Fruit fly (Drosophila melanogaster) whole organism, embryonic: ENCODE data around the gene CG32647.

ENCODE experiments used
- Bgb ChIP-seq: fragments of 200-800 bp; sonication (Bioruptor generic); IDR thresholded peaks from 2 replicates; pipeline ENCODE4 v1.3.6; 2022; ENCODE audit warnings: missing biosample characterization, missing genetic modification characterization; ENCODE audit not compliant: partially characterized antibody
- CG11247 ChIP-seq: fragments of 200-800 bp; sonication (Bioruptor generic); IDR thresholded peaks from 2 replicates; pipeline ENCODE4 v1.3.6; 2022; ENCODE audit warnings: missing biosample characterization, missing genetic modification characterization
- CG11504 ChIP-seq: fragments of 200-800 bp; sonication (Bioruptor generic); optimal IDR thresholded peaks from 3 replicates; lab custom pipeline; 2019; ENCODE audit warnings: missing biosample characterization, mild to moderate bottlenecking, missing genetic modification characterization, moderate library complexity
- CG12744 ChIP-seq: fragments of 200-800 bp; sonication (Bioruptor generic); optimal IDR thresholded peaks from 2 replicates; lab custom pipeline; 2016; ENCODE audit warnings: missing biosample characterization, missing genetic modification characterization
- CG14050 ChIP-seq: fragments of 200-800 bp; sonication (Bioruptor generic); IDR thresholded peaks from 3 replicates; pipeline ENCODE4 v1.3.6; 2022; ENCODE audit warnings: missing biosample characterization, missing genetic modification characterization
- CG15601 ChIP-seq: fragments of 200-800 bp; sonication (Bioruptor generic); optimal IDR thresholded peaks from 3 replicates; lab custom pipeline; 2019; ENCODE audit warnings: missing biosample characterization, mild to moderate bottlenecking, missing genetic modification characterization, moderate library complexity
- CG1602 ChIP-seq: fragments of 200-800 bp; sonication (Bioruptor generic); optimal IDR thresholded peaks from 3 replicates; lab custom pipeline; 2016; ENCODE audit warnings: missing biosample characterization, missing genetic modification characterization
- CG17829 ChIP-seq: fragments of 200-800 bp; optimal IDR thresholded peaks from 2 replicates; lab custom pipeline; 2019; ENCODE audit warnings: missing biosample characterization, mild to moderate bottlenecking, missing genetic modification characterization, moderate library complexity
- CG17912 ChIP-seq: fragments of 200-800 bp; sonication (Bioruptor generic); optimal IDR thresholded peaks from 2 replicates; lab custom pipeline; 2018; ENCODE audit warnings: missing biosample characterization, mild to moderate bottlenecking, missing genetic modification characterization
- CG4424 ChIP-seq: fragments of 200-800 bp; sonication (Bioruptor generic); optimal IDR thresholded peaks from 3 replicates; lab custom pipeline; 2016; ENCODE audit warnings: missing biosample characterization, missing genetic modification characterization
- CG4707 ChIP-seq: fragments of 200-800 bp; sonication (Bioruptor generic); optimal IDR thresholded peaks from 2 replicates; lab custom pipeline; 2018; ENCODE audit warnings: missing biosample characterization, mild to moderate bottlenecking, missing genetic modification characterization, moderate library complexity
- CG6254 ChIP-seq: fragments of 200-800 bp; sonication (Bioruptor generic); optimal IDR thresholded peaks from 3 replicates; lab custom pipeline; 2017; ENCODE audit warnings: mild to moderate bottlenecking, missing biosample characterization, missing genetic modification reagents, missing genetic modification characterization
- CG6683 ChIP-seq: fragments of 200-800 bp; sonication (Bioruptor generic); optimal IDR thresholded peaks from 2 replicates; lab custom pipeline; 2017; ENCODE audit warnings: missing biosample characterization, mild to moderate bottlenecking, missing genetic modification characterization, missing genetic modification reagents
- CG6791 ChIP-seq: fragments of 200-800 bp; sonication (Bioruptor generic); IDR thresholded peaks from 3 replicates; pipeline ENCODE4 v1.3.6; 2022; ENCODE audit warnings: missing biosample characterization, missing genetic modification characterization; ENCODE audit not compliant: partially characterized antibody
- CG8944 ChIP-seq: fragments of 200-800 bp; sonication (Bioruptor generic); optimal IDR thresholded peaks from 3 replicates; lab custom pipeline; 2016; ENCODE audit warnings: missing biosample characterization, missing genetic modification characterization
- ERR ChIP-seq: fragments of 200-800 bp; sonication (Bioruptor generic); optimal IDR thresholded peaks from 2 replicates; lab custom pipeline; 2016; ENCODE audit warnings: missing biosample characterization, missing genetic modification characterization
- Hand ChIP-seq: fragments of 200-800 bp; sonication (Bioruptor generic); optimal IDR thresholded peaks from 2 replicates; lab custom pipeline; 2017; ENCODE audit warnings: mild to moderate bottlenecking, missing biosample characterization, missing genetic modification reagents, missing genetic modification characterization
- Hmr ChIP-seq: fragments of 200-800 bp; sonication (Bioruptor generic); optimal IDR thresholded peaks from 3 replicates; lab custom pipeline; 2017; ENCODE audit warnings: mild to moderate bottlenecking, missing biosample characterization, missing genetic modification reagents, missing genetic modification characterization
- Hr51 ChIP-seq, 2 experiments: fragments of 200-800 bp; sonication (Bioruptor generic); optimal IDR thresholded peaks; 2 replicates in 1 of 2; 3 replicates in 1 of 2; lab custom pipeline; 2016 to 2018; ENCODE audit warnings: missing biosample characterization in 2 of 2, missing genetic modification characterization in 2 of 2, mild to moderate bottlenecking in 1 of 2, moderate library complexity in 1 of 2
- NC2β ChIP-seq: fragments of 200-800 bp; sonication (Bioruptor generic); optimal IDR thresholded peaks from 2 replicates; lab custom pipeline; 2016; ENCODE audit warnings: missing biosample characterization, missing genetic modification characterization
- Poxn ChIP-seq: fragments of 200-800 bp; sonication (Bioruptor generic); IDR thresholded peaks from 2 replicates; pipeline ENCODE4 v1.3.6; 2022; ENCODE audit warnings: missing biosample characterization, missing genetic modification characterization
- Scr ChIP-seq: fragments of 200-800 bp; sonication (Bioruptor generic); IDR thresholded peaks from 2 replicates; pipeline ENCODE4 v1.3.6; 2022; ENCODE audit warnings: missing biosample characterization, missing genetic modification characterization; ENCODE audit not compliant: partially characterized antibody
- Sry-β ChIP-seq: fragments of 200-800 bp; sonication (Bioruptor generic); optimal IDR thresholded peaks from 2 replicates; lab custom pipeline; 2018; ENCODE audit warnings: missing biosample characterization, mild to moderate bottlenecking, missing genetic modification characterization, moderate library complexity
- Xbp1 ChIP-seq: fragments of 200-800 bp; sonication (Bioruptor generic); optimal IDR thresholded peaks from 3 replicates; lab custom pipeline; 2016; ENCODE audit warnings: missing biosample characterization, mild to moderate bottlenecking, missing genetic modification characterization
- YL-1 ChIP-seq: fragments of 200-800 bp; sonication (Bioruptor generic); optimal IDR thresholded peaks from 3 replicates; lab custom pipeline; 2017; ENCODE audit warnings: missing biosample characterization, mild to moderate bottlenecking, missing genetic modification characterization
- abd-A ChIP-seq: fragments of 200-800 bp; sonication (Bioruptor generic); optimal IDR thresholded peaks from 3 replicates; lab custom pipeline; 2019; ENCODE audit warnings: missing biosample characterization, mild to moderate bottlenecking, missing genetic modification characterization, moderate library complexity
- al ChIP-seq: fragments of 200-800 bp; sonication (Bioruptor generic); IDR thresholded peaks from 2 replicates; pipeline ENCODE4 v1.3.6; 2022; ENCODE audit warnings: missing biosample characterization, missing genetic modification characterization
- caup ChIP-seq: fragments of 200-800 bp; sonication (Bioruptor generic); optimal IDR thresholded peaks from 3 replicates; lab custom pipeline; 2017; ENCODE audit warnings: missing biosample characterization, mild to moderate bottlenecking, missing genetic modification characterization, moderate library complexity; ENCODE audit not compliant: severe bottlenecking
- chif ChIP-seq, 2 experiments: fragments of 200-800 bp; sonication (Bioruptor generic); optimal IDR thresholded peaks; 3 replicates each; lab custom pipeline; 2016; ENCODE audit warnings: missing biosample characterization in 2 of 2, missing genetic modification characterization in 2 of 2
- crc ChIP-seq: fragments of 200-800 bp; sonication (Bioruptor generic); optimal IDR thresholded peaks from 2 replicates; lab custom pipeline; 2016; ENCODE audit warnings: missing biosample characterization, missing genetic modification characterization
- crol ChIP-seq: fragments of 200-800 bp; sonication (Bioruptor generic); IDR thresholded peaks from 2 replicates; pipeline ENCODE4 v1.3.6; 2022; ENCODE audit warnings: missing biosample characterization, missing genetic modification characterization
- da ChIP-seq: fragments of 200-800 bp; sonication (Bioruptor generic); optimal IDR thresholded peaks from 2 replicates; lab custom pipeline; 2016; ENCODE audit warnings: missing biosample characterization, missing genetic modification characterization
- dan ChIP-seq: fragments of 200-800 bp; sonication (Bioruptor generic); IDR thresholded peaks from 2 replicates; pipeline ENCODE4 v1.3.6; 2022; ENCODE audit warnings: missing biosample characterization, missing genetic modification characterization
- ems ChIP-seq: fragments of 200-800 bp; sonication (Bioruptor generic); optimal IDR thresholded peaks from 3 replicates; lab custom pipeline; 2016; ENCODE audit warnings: missing biosample characterization, missing genetic modification characterization
- fu2 ChIP-seq: fragments of 200-800 bp; sonication (Bioruptor generic); optimal IDR thresholded peaks from 2 replicates; lab custom pipeline; 2016; ENCODE audit warnings: missing biosample characterization, missing genetic modification characterization
- hb ChIP-seq: fragments of 200-800 bp; sonication (Bioruptor generic); IDR thresholded peaks from 3 replicates; pipeline ENCODE4 v1.3.6; 2022; ENCODE audit warnings: missing biosample characterization, missing genetic modification characterization; ENCODE audit not compliant: partially characterized antibody
- insv ChIP-seq, 2 experiments: fragments of 200-800 bp; sonication (Bioruptor generic); optimal IDR thresholded peaks; 3 replicates each; lab custom pipeline; 2016 to 2018; ENCODE audit warnings: missing biosample characterization in 2 of 2, missing genetic modification characterization in 2 of 2
- jigr1 ChIP-seq: fragments of 200-800 bp; sonication (Bioruptor generic); IDR thresholded peaks from 3 replicates; pipeline ENCODE4 v1.3.6; 2022; ENCODE audit warnings: missing biosample characterization, missing genetic modification characterization
- mld ChIP-seq: fragments of 200-800 bp; sonication (Bioruptor generic); IDR thresholded peaks from 3 replicates; pipeline ENCODE4 v1.3.6; 2022; ENCODE audit warnings: missing biosample characterization, missing genetic modification characterization; ENCODE audit not compliant: partially characterized antibody
- p53 ChIP-seq: fragments of 200-800 bp; sonication (Bioruptor generic); optimal IDR thresholded peaks from 2 replicates; lab custom pipeline; 2016; ENCODE audit warnings: missing biosample characterization, missing genetic modification characterization
- pan ChIP-seq, 4 experiments: fragments of >200 bp in 3 of 4; fragments of 200-800 bp in 1 of 4; sonication (Bioruptor generic) in 1 of 4; optimal IDR thresholded peaks in 3 of 4; IDR thresholded peaks in 1 of 4; 2 replicates each; pipeline versions ENCODE4 v1.3.6 to Lab custom; 2017 to 2022; ENCODE audit warnings: missing biosample characterization in 2 of 4, missing genetic modification characterization in 2 of 4, mixed read lengths in 1 of 4
- ranshi ChIP-seq: fragments of 200-800 bp; sonication (Bioruptor generic); IDR thresholded peaks from 2 replicates; pipeline ENCODE4 v1.3.6; 2022; ENCODE audit warnings: missing biosample characterization, missing genetic modification characterization
- ro ChIP-seq: fragments of 200-800 bp; sonication (Bioruptor generic); IDR thresholded peaks from 2 replicates; pipeline ENCODE4 v1.3.6; 2022; ENCODE audit warnings: missing biosample characterization, missing genetic modification characterization
- sim ChIP-seq: fragments of 200-800 bp; sonication (Bioruptor generic); IDR thresholded peaks from 2 replicates; pipeline ENCODE4 v1.3.6; 2022; ENCODE audit warnings: missing biosample characterization, missing genetic modification characterization
- sug ChIP-seq: fragments of 200-800 bp; optimal IDR thresholded peaks from 2 replicates; lab custom pipeline; 2019; ENCODE audit warnings: missing biosample characterization, mild to moderate bottlenecking, missing genetic modification characterization, moderate library complexity
- tin ChIP-seq: fragments of 200-800 bp; sonication (Bioruptor generic); optimal IDR thresholded peaks from 3 replicates; lab custom pipeline; 2016; ENCODE audit warnings: missing biosample characterization, missing genetic modification characterization
- trh ChIP-seq: fragments of 200-800 bp; sonication (Bioruptor generic); optimal IDR thresholded peaks from 2 replicates; lab custom pipeline; 2016; ENCODE audit warnings: missing biosample characterization, missing genetic modification characterization
- unpg ChIP-seq: fragments of 200-800 bp; sonication (Bioruptor generic); optimal IDR thresholded peaks from 3 replicates; lab custom pipeline; 2018; ENCODE audit warnings: missing biosample characterization, mild to moderate bottlenecking, missing genetic modification characterization, moderate library complexity
- vfl ChIP-seq: fragments of 200-800 bp; sonication (Bioruptor generic); optimal IDR thresholded peaks from 2 replicates; lab custom pipeline; 2016; ENCODE audit warnings: missing biosample characterization, missing genetic modification characterization

Gene CG32647

dm6 chrX:12755017-12755563 is 29.7 kb downstream of the CG32647 start (continued):
- TF ChIP-seq Hand, result peak; percentile 78
- no peak for TF ChIP-seq Bgb
- TF ChIP-seq CG4424 (GFP tag; lab: Kevin White, UChicago), result peak; percentile 39
- no peak for TF ChIP-seq ro (GFP tag; lab: Robert Waterston, UW)
- TF ChIP-seq pan (optimal IDR thresholded peaks at IDR 0.05; lab: Kevin White, UChicago), result no peak
- peak in 1 of 2 experiments; percentile 78 for TF ChIP-seq pan (GFP tag; optimal IDR thresholded peaks at IDR 0.05 in 1 of 2, IDR thresholded peaks at IDR 0.05 in 1 of 2)
- TF ChIP-seq CG4707, result peak; percentile 11
- TF ChIP-seq CG11504 (tag; lab: Kevin White, UChicago), result peak; percentile 74
- no peak for TF ChIP-seq Sry-β (GFP tag; lab: Kevin White, UChicago)
- peak; percentile 41 for TF ChIP-seq caup (GFP tag; lab: Kevin White, UChicago)
- no peak for TF ChIP-seq trh (GFP tag; lab: Kevin White, UChicago)
- no peak for TF ChIP-seq CG1602 (GFP tag; lab: Kevin White, UChicago)
- TF ChIP-seq sug, result no peak
- no peak for TF ChIP-seq da (GFP tag; lab: Kevin White, UChicago)
- peak; percentile 40 for TF ChIP-seq vfl (GFP tag; lab: Kevin White, UChicago)
- peak; percentile 55 for TF ChIP-seq Xbp1 (GFP tag; lab: Kevin White, UChicago)
- peak; percentile 20 for TF ChIP-seq tin (GFP tag; lab: Kevin White, UChicago)
- no peak for TF ChIP-seq NC2β
- no peak for TF ChIP-seq Scr (GFP tag; lab: Robert Waterston, UW)
- TF ChIP-seq CG8944 (GFP tag; lab: Kevin White, UChicago), result no peak
- peak; percentile 69 for TF ChIP-seq unpg (GFP tag; lab: Kevin White, UChicago)
- peak; percentile 47 for TF ChIP-seq CG6683 (GFP tag; lab: Kevin White, UChicago)
- TF ChIP-seq insv (GFP tag; optimal IDR thresholded peaks at IDR 0.05; lab: Kevin White, UChicago), result peak in 1 of 2 experiments; percentile 37
- TF ChIP-seq al (GFP tag; lab: Robert Waterston, UW), result peak; percentile 90
- no peak for TF ChIP-seq CG17912 (GFP tag; lab: Kevin White, UChicago)
- TF ChIP-seq CG17829 (tag; lab: Kevin White, UChicago), result peak; percentile 28
- TF ChIP-seq CG15601 (tag; lab: Kevin White, UChicago), result no peak
- peak; percentile 50 for TF ChIP-seq abd-A (tag; lab: Kevin White, UChicago)
- no peak for TF ChIP-seq CG6791 (GFP tag; lab: Robert Waterston, UW)
- TF ChIP-seq dan, result no peak
- TF ChIP-seq jigr1 (GFP tag; lab: Robert Waterston, UW), result peak; percentile 55; the same call in 2 of the 3 replicates
- TF ChIP-seq crol, result peak; percentile 93
- TF ChIP-seq CG11247 (GFP tag; lab: Robert Waterston, UW), result peak; percentile 61
- TF ChIP-seq sim (GFP tag; lab: Robert Waterston, UW), result 0 out of 2 replicates have a peak, but pooled peaks have one; percentile 34
- TF ChIP-seq mld (GFP tag; lab: Robert Waterston, UW), result no peak
- TF ChIP-seq YL-1, result no peak
- TF ChIP-seq ems, result peak; percentile 74
- no peak for TF ChIP-seq CG12744 (GFP tag; lab: Kevin White, UChicago)
- peak; percentile 36 for TF ChIP-seq fu2
- peak; percentile 37 for TF ChIP-seq crc
- TF ChIP-seq CG6254, result no peak
- peak; percentile 71 for TF ChIP-seq Poxn (GFP tag; lab: Robert Waterston, UW)
- TF ChIP-seq ranshi (GFP tag; lab: Robert Waterston, UW), result peak; percentile 71
- TF ChIP-seq chif (GFP tag; optimal IDR thresholded peaks at IDR 0.05; lab: Kevin White, UChicago), result peak; percentile 32 to 39
- TF ChIP-seq ERR (GFP tag; lab: Kevin White, UChicago), result peak; percentile 9
- peak; percentile 83 for TF ChIP-seq Hmr (GFP tag; lab: Kevin White, UChicago)
- TF ChIP-seq Hr51 (GFP tag; optimal IDR thresholded peaks at IDR 0.05; lab: Kevin White, UChicago), result peak; percentile 58 to 75
- TF ChIP-seq hb (GFP tag; lab: Robert Waterston, UW), result no peak
- TF ChIP-seq CG14050 (GFP tag; lab: Robert Waterston, UW), result peak; percentile 74
- TF ChIP-seq p53, result no peak
